Fruit fly (Drosophila melanogaster): ENCODE results near the gene CG42780.

CG42780 gene

dm6 chrX:7332493-7332892, 502 bp upstream of the CG42780 start (continued):
- peak; percentile 69 for TF ChIP-seq CG17385 (GFP tag; optimal IDR thresholded peaks at IDR 0.05)
- peak; percentile 49 for TF ChIP-seq pum (GFP tag; optimal IDR thresholded peaks at IDR 0.05)
- TF ChIP-seq Dek (tag; optimal IDR thresholded peaks at IDR 0.05): peak; percentile 52
- peak; percentile 51 for TF ChIP-seq dmrt99B (tag; optimal IDR thresholded peaks at IDR 0.05)
- TF ChIP-seq da (GFP tag; optimal IDR thresholded peaks at IDR 0.05): no peak
- TF ChIP-seq CG3995 (GFP tag; optimal IDR thresholded peaks at IDR 0.05): no peak
- no peak for TF ChIP-seq sna (GFP tag; IDR thresholded peaks at IDR 0.05; ENCODE audit: partially characterized antibody)
- TF ChIP-seq CG9817 (tag; optimal IDR thresholded peaks at IDR 0.05): peak; percentile 71
- TF ChIP-seq dpn (GFP tag; optimal IDR thresholded peaks at IDR 0.05): peak; percentile 74
- TF ChIP-seq CG3065 (GFP tag; optimal IDR thresholded peaks at IDR 0.05): no peak
- no peak for TF ChIP-seq CG18262 (tag; optimal IDR thresholded peaks at IDR 0.05)
- TF ChIP-seq B-H2 (GFP tag; optimal IDR thresholded peaks at IDR 0.05): peak; percentile 26
- TF ChIP-seq cad (GFP tag; optimal IDR thresholded peaks at IDR 0.05): no peak
- TF ChIP-seq CG1233 (GFP tag; optimal IDR thresholded peaks at IDR 0.05): peak; percentile 13
- peak; percentile 52 for TF ChIP-seq CG4820 (GFP tag; optimal IDR thresholded peaks at IDR 0.05)
- peak; percentile 51 for TF ChIP-seq ERR (GFP tag; optimal IDR thresholded peaks at IDR 0.05)
- peak; percentile 73 for TF ChIP-seq CG7786 (GFP tag; optimal IDR thresholded peaks at IDR 0.05)
- no peak for TF ChIP-seq lola (GFP tag; optimal IDR thresholded peaks at IDR 0.05)
- TF ChIP-seq lilli (GFP tag; optimal IDR thresholded peaks at IDR 0.05): peak; percentile 77
- TF ChIP-seq Bteb2 (GFP tag; optimal IDR thresholded peaks at IDR 0.05): peak; percentile 64
- peak; percentile 59 for TF ChIP-seq CG9215 (GFP tag; IDR thresholded peaks at IDR 0.05)
- peak; percentile 67 for TF ChIP-seq esg (GFP tag; conservative IDR thresholded peaks at IDR 0.05)
- TF ChIP-seq Ets97D (GFP tag; optimal IDR thresholded peaks at IDR 0.05): peak; percentile 21
- no peak for TF ChIP-seq Kr (GFP tag; optimal IDR thresholded peaks at IDR 0.05)
- TF ChIP-seq Nf-YC (tag; optimal IDR thresholded peaks at IDR 0.05): peak; percentile 82
- TF ChIP-seq Ssrp (tag; optimal IDR thresholded peaks at IDR 0.05): no peak
- peak; percentile 62 for TF ChIP-seq CG13424 (tag; optimal IDR thresholded peaks at IDR 0.05)
- TF ChIP-seq PHDP (tag; optimal IDR thresholded peaks at IDR 0.05): peak; percentile 71
- no peak for TF ChIP-seq croc (GFP tag; conservative IDR thresholded peaks at IDR 0.05)
- TF ChIP-seq klu (GFP tag; IDR thresholded peaks at IDR 0.05): peak; percentile 45; the same call in 1 of the 2 replicates
- TF ChIP-seq gro (GFP tag; optimal IDR thresholded peaks at IDR 0.05): peak; percentile 86
- no peak for TF ChIP-seq pros (GFP tag; optimal IDR thresholded peaks at IDR 0.05)
- no peak for TF ChIP-seq CG4617 (GFP tag; optimal IDR thresholded peaks at IDR 0.05; ENCODE audit: borderline replicate concordance)
- TF ChIP-seq zfh1 (GFP tag; IDR thresholded peaks at IDR 0.05): 0 out of 3 replicates have a peak, but pooled peaks have one; percentile 12
- peak; percentile 89 for TF ChIP-seq CG2120 (GFP tag; optimal IDR thresholded peaks at IDR 0.05)
- peak; percentile 42 for TF ChIP-seq Mad (GFP tag; optimal IDR thresholded peaks at IDR 0.05)
- peak; percentile 54 to 67 for TF ChIP-seq Pdp1 (GFP tag; optimal IDR thresholded peaks at IDR 0.05)
- peak; percentile 14 for TF ChIP-seq CG8359 (GFP tag; optimal IDR thresholded peaks at IDR 0.05; ENCODE audit: borderline replicate concordance)
- peak; percentile 54 for TF ChIP-seq CG12659 (GFP tag; optimal IDR thresholded peaks at IDR 0.05)
- no peak for TF ChIP-seq amos (GFP tag; IDR thresholded peaks at IDR 0.05; ENCODE audit: partially characterized antibody)
- TF ChIP-seq CG1832 (GFP tag; optimal IDR thresholded peaks at IDR 0.05): no peak
- no peak for TF ChIP-seq D (optimal IDR thresholded peaks at IDR 0.05)
- no peak for TF ChIP-seq D (GFP tag; optimal IDR thresholded peaks at IDR 0.05)
- TF ChIP-seq jing (GFP tag; optimal IDR thresholded peaks at IDR 0.05): no peak
- TF ChIP-seq CG13624 (GFP tag; optimal IDR thresholded peaks at IDR 0.05): peak; percentile 71
- TF ChIP-seq repo (GFP tag; optimal IDR thresholded peaks at IDR 0.05): peak; percentile 60
- TF ChIP-seq ab (GFP tag; optimal IDR thresholded peaks at IDR 0.05): no peak
- no peak for TF ChIP-seq CG3407 (GFP tag; optimal IDR thresholded peaks at IDR 0.05)
- no peak for TF ChIP-seq pzg (GFP tag; optimal IDR thresholded peaks at IDR 0.05)
- TF ChIP-seq CG16815 (GFP tag; optimal IDR thresholded peaks at IDR 0.05): peak; percentile 10
- TF ChIP-seq Oaz (GFP tag; IDR thresholded peaks at IDR 0.05): peak; percentile 66
